Fruit fly (Drosophila melanogaster) whole organism, embryonic: ENCODE results near the gene CG17637.

Experiments
- Atf-2 ChIP-seq: fragments of 200-800 bp; sonication (Bioruptor generic); optimal IDR thresholded peaks from 2 replicates; lab custom pipeline; 2016; ENCODE audit warnings: missing biosample characterization, missing genetic modification characterization
- Bdp1 ChIP-seq: fragments of 200-800 bp; sonication (Bioruptor generic); optimal IDR thresholded peaks from 3 replicates; lab custom pipeline; 2016; ENCODE audit warnings: missing biosample characterization, missing genetic modification characterization
- CG10267 ChIP-seq: fragments of 200-800 bp; sonication (Bioruptor generic); optimal IDR thresholded peaks from 2 replicates; lab custom pipeline; 2018; ENCODE audit warnings: missing biosample characterization, mild to moderate bottlenecking, missing genetic modification characterization, moderate library complexity
- CG1233 ChIP-seq: fragments of 200-800 bp; sonication (Bioruptor generic); optimal IDR thresholded peaks from 4 replicates; lab custom pipeline; 2018; ENCODE audit warnings: missing biosample characterization, mild to moderate bottlenecking, missing genetic modification characterization
- CG13624 ChIP-seq: fragments of 200-800 bp; sonication (Bioruptor generic); optimal IDR thresholded peaks from 2 replicates; lab custom pipeline; 2016; ENCODE audit warnings: missing biosample characterization, missing genetic modification characterization
- CG15011 ChIP-seq: fragments of 200-800 bp; sonication (Bioruptor generic); optimal IDR thresholded peaks from 3 replicates; lab custom pipeline; 2018; ENCODE audit warnings: missing biosample characterization, mild to moderate bottlenecking, missing genetic modification characterization
- CG15601 ChIP-seq: fragments of 200-800 bp; sonication (Bioruptor generic); optimal IDR thresholded peaks from 3 replicates; lab custom pipeline; 2019; ENCODE audit warnings: missing biosample characterization, mild to moderate bottlenecking, missing genetic modification characterization, moderate library complexity
- CG17186 ChIP-seq: fragments of 200-800 bp; sonication (Bioruptor generic); optimal IDR thresholded peaks from 3 replicates; lab custom pipeline; 2017; ENCODE audit warnings: missing biosample characterization, missing genetic modification reagents, missing genetic modification characterization
- CG17612 ChIP-seq: fragments of 200-800 bp; sonication (Bioruptor generic); IDR thresholded peaks from 2 replicates; pipeline ENCODE4 v1.3.6; 2022; ENCODE audit warnings: missing biosample characterization, missing genetic modification characterization
- CG17829 ChIP-seq: fragments of 200-800 bp; optimal IDR thresholded peaks from 2 replicates; lab custom pipeline; 2019; ENCODE audit warnings: missing biosample characterization, mild to moderate bottlenecking, missing genetic modification characterization, moderate library complexity
- CG31441 ChIP-seq: fragments of 200-800 bp; sonication (Bioruptor generic); IDR thresholded peaks from 2 replicates; pipeline ENCODE4 v1.3.6; 2022; ENCODE audit warnings: missing biosample characterization, missing genetic modification characterization
- CG3407 ChIP-seq: fragments of 200-800 bp; sonication (Bioruptor generic); optimal IDR thresholded peaks from 2 replicates; lab custom pipeline; 2018; ENCODE audit warnings: missing biosample characterization, mild to moderate bottlenecking, missing genetic modification characterization
- CG3995 ChIP-seq: fragments of 200-800 bp; sonication (Bioruptor generic); optimal IDR thresholded peaks from 3 replicates; lab custom pipeline; 2016; ENCODE audit warnings: missing biosample characterization, missing genetic modification characterization
- CG42726 ChIP-seq: fragments of 200-800 bp; sonication (Bioruptor generic); IDR thresholded peaks from 2 replicates; pipeline ENCODE4 v1.3.6; 2022; ENCODE audit warnings: missing biosample characterization, missing genetic modification characterization; ENCODE audit not compliant: partially characterized antibody
- CG4707 ChIP-seq: fragments of 200-800 bp; sonication (Bioruptor generic); optimal IDR thresholded peaks from 2 replicates; lab custom pipeline; 2018; ENCODE audit warnings: missing biosample characterization, mild to moderate bottlenecking, missing genetic modification characterization, moderate library complexity
- CG5953 ChIP-seq: fragments of 200-800 bp; sonication (Bioruptor generic); IDR thresholded peaks from 2 replicates; pipeline ENCODE4 v1.3.6; 2022; ENCODE audit warnings: missing biosample characterization, missing genetic modification characterization
- CG6272 ChIP-seq: fragments of 200-800 bp; sonication (Bioruptor generic); IDR thresholded peaks from 2 replicates; pipeline ENCODE4 v1.3.6; 2022; ENCODE audit warnings: missing biosample characterization, missing genetic modification characterization
- CG7556 ChIP-seq: fragments of 200-800 bp; sonication (Bioruptor generic); optimal IDR thresholded peaks from 2 replicates; lab custom pipeline; 2017; ENCODE audit warnings: missing biosample characterization, mild to moderate bottlenecking, missing genetic modification characterization
- CG7963 ChIP-seq: fragments of 200-800 bp; sonication (Bioruptor generic); IDR thresholded peaks from 3 replicates; pipeline ENCODE4 v1.3.6; 2022; ENCODE audit warnings: missing biosample characterization, missing genetic modification characterization; ENCODE audit not compliant: partially characterized antibody
- CG9932 ChIP-seq: fragments of 200-800 bp; sonication (Bioruptor generic); IDR thresholded peaks from 2 replicates; pipeline ENCODE4 v1.3.6; 2022; ENCODE audit warnings: missing biosample characterization, missing genetic modification characterization
- CTCF ChIP-seq: fragments of 200-800 bp; sonication (Bioruptor generic); optimal IDR thresholded peaks from 2 replicates; lab custom pipeline; 2017; ENCODE audit warnings: missing biosample characterization, mild to moderate bottlenecking, missing genetic modification characterization, moderate library complexity
- Dbx ChIP-seq: fragments of 200-800 bp; sonication (Bioruptor generic); IDR thresholded peaks from 3 replicates; pipeline ENCODE4 v1.3.6; 2022; ENCODE audit warnings: missing biosample characterization, missing genetic modification characterization
- Hr3 ChIP-seq: fragments of 200-800 bp; sonication (Bioruptor generic); optimal IDR thresholded peaks from 3 replicates; lab custom pipeline; 2016; ENCODE audit warnings: missing biosample characterization, missing genetic modification characterization
- Lpt ChIP-seq: fragments of >200 bp; optimal IDR thresholded peaks from 2 replicates; lab custom pipeline; 2018; ENCODE audit warnings: missing biosample characterization, missing genetic modification characterization
- Mes4 ChIP-seq: fragments of 200-800 bp; sonication (Bioruptor generic); optimal IDR thresholded peaks from 2 replicates; lab custom pipeline; 2016; ENCODE audit warnings: missing biosample characterization, missing genetic modification characterization
- Neu2 ChIP-seq: fragments of 200-800 bp; sonication (Bioruptor generic); optimal IDR thresholded peaks from 3 replicates; lab custom pipeline; 2016; ENCODE audit warnings: missing biosample characterization, missing genetic modification characterization, borderline replicate concordance
- Nf-YA ChIP-seq: fragments of 200-800 bp; sonication (Bioruptor generic); IDR thresholded peaks from 2 replicates; pipeline ENCODE4 v1.3.6; 2022; ENCODE audit warnings: missing biosample characterization, missing genetic modification characterization
- NfI ChIP-seq: fragments of 200-800 bp; sonication (Bioruptor generic); optimal IDR thresholded peaks from 3 replicates; lab custom pipeline; 2018; ENCODE audit warnings: missing biosample characterization, mild to moderate bottlenecking, missing genetic modification characterization, moderate library complexity
- Rx ChIP-seq: fragments of 200-800 bp; sonication (Bioruptor generic); IDR thresholded peaks from 2 replicates; pipeline ENCODE4 v1.3.6; 2022; ENCODE audit warnings: missing biosample characterization, missing genetic modification characterization
- abd-A ChIP-seq: fragments of 200-800 bp; sonication (Bioruptor generic); optimal IDR thresholded peaks from 3 replicates; lab custom pipeline; 2019; ENCODE audit warnings: missing biosample characterization, mild to moderate bottlenecking, missing genetic modification characterization, moderate library complexity
- ato ChIP-seq: fragments of 200-800 bp; sonication (Bioruptor generic); IDR thresholded peaks from 2 replicates; pipeline ENCODE4 v1.3.6; 2022; ENCODE audit warnings: missing biosample characterization, missing genetic modification characterization; ENCODE audit not compliant: partially characterized antibody
- bowl ChIP-seq: fragments of 200-800 bp; sonication (Bioruptor generic); IDR thresholded peaks from 2 replicates; pipeline ENCODE4 v1.3.6; 2022; ENCODE audit warnings: missing biosample characterization, missing genetic modification characterization
- bsh ChIP-seq, 2 experiments: fragments of 200-800 bp; sonication (Bioruptor generic); optimal IDR thresholded peaks; 2 replicates each; lab custom pipeline; 2017 to 2018; ENCODE audit warnings: mild to moderate bottlenecking in 2 of 2, missing biosample characterization in 2 of 2, missing genetic modification characterization in 2 of 2, moderate library complexity in 1 of 2
- chm ChIP-seq: fragments of 200-800 bp; sonication (Bioruptor generic); IDR thresholded peaks from 2 replicates; pipeline ENCODE4 v1.3.6; 2022; ENCODE audit warnings: missing biosample characterization, missing genetic modification characterization
- eve ChIP-seq, 2 experiments: fragments of >200 bp; optimal IDR thresholded peaks; 2 replicates each; lab custom pipeline; 2017; ENCODE audit warnings: missing biosample characterization in 2 of 2, missing genetic modification characterization in 2 of 2
- exex ChIP-seq: fragments of 200-800 bp; sonication (Bioruptor generic); optimal IDR thresholded peaks from 4 replicates; lab custom pipeline; 2018; ENCODE audit warnings: missing biosample characterization, mild to moderate bottlenecking, missing genetic modification characterization, moderate library complexity
- fru ChIP-seq: fragments of >200 bp; optimal IDR thresholded peaks from 2 replicates; lab custom pipeline; 2017
- grau ChIP-seq: fragments of 200-800 bp; optimal IDR thresholded peaks from 3 replicates; lab custom pipeline; 2019; ENCODE audit warnings: missing biosample characterization, mild to moderate bottlenecking, missing genetic modification characterization, moderate library complexity
- ind ChIP-seq: fragments of 200-800 bp; sonication (Bioruptor generic); optimal IDR thresholded peaks from 3 replicates; lab custom pipeline; 2016; ENCODE audit warnings: missing biosample characterization, missing genetic modification characterization
- insv ChIP-seq, 2 experiments: fragments of 200-800 bp; sonication (Bioruptor generic); optimal IDR thresholded peaks; 3 replicates each; lab custom pipeline; 2016 to 2018; ENCODE audit warnings: missing biosample characterization in 2 of 2, missing genetic modification characterization in 2 of 2
- nerfin-1 ChIP-seq: fragments of 200-800 bp; sonication (Bioruptor generic); optimal IDR thresholded peaks from 3 replicates; lab custom pipeline; 2019; ENCODE audit warnings: missing biosample characterization, mild to moderate bottlenecking, missing genetic modification characterization, moderate library complexity
- nmo ChIP-seq: fragments of 200-800 bp; sonication (Bioruptor generic); optimal IDR thresholded peaks from 2 replicates; lab custom pipeline; 2018; ENCODE audit warnings: missing biosample characterization, mild to moderate bottlenecking, missing genetic modification characterization, moderate library complexity
- odd ChIP-seq: fragments of 200-800 bp; sonication (Bioruptor generic); optimal IDR thresholded peaks from 2 replicates; lab custom pipeline; 2017; ENCODE audit warnings: missing biosample characterization, mild to moderate bottlenecking, missing genetic modification characterization
- pan ChIP-seq, 4 experiments: fragments of >200 bp in 3 of 4; fragments of 200-800 bp in 1 of 4; sonication (Bioruptor generic) in 1 of 4; optimal IDR thresholded peaks in 3 of 4; IDR thresholded peaks in 1 of 4; 2 replicates each; pipeline versions ENCODE4 v1.3.6 to Lab custom; 2017 to 2022; ENCODE audit warnings: missing biosample characterization in 2 of 4, missing genetic modification characterization in 2 of 4, mixed read lengths in 1 of 4
- sens ChIP-seq: fragments of 200-800 bp; sonication (Bioruptor generic); peaks from one replicate; lab custom pipeline; 2016; ENCODE audit warnings: missing biosample characterization, missing genetic modification characterization
- slbo ChIP-seq: fragments of 200-800 bp; sonication (Bioruptor generic); IDR thresholded peaks from 2 replicates; pipeline ENCODE4 v1.3.6; 2022; ENCODE audit warnings: missing biosample characterization, missing genetic modification characterization
- slp2 ChIP-seq: fragments of 200-800 bp; sonication (Bioruptor generic); optimal IDR thresholded peaks from 2 replicates; lab custom pipeline; 2016; ENCODE audit warnings: missing biosample characterization, missing genetic modification characterization
- tap ChIP-seq: fragments of 200-800 bp; optimal IDR thresholded peaks from 3 replicates; lab custom pipeline; 2019; ENCODE audit warnings: missing biosample characterization, mild to moderate bottlenecking, missing genetic modification characterization, moderate library complexity
- usp ChIP-seq: fragments of >200 bp; optimal IDR thresholded peaks from 2 replicates; lab custom pipeline; 2017; ENCODE audit warnings: missing biosample characterization, missing genetic modification characterization
- wdn ChIP-seq: fragments of 200-800 bp; sonication (Bioruptor generic); IDR thresholded peaks from 2 replicates; pipeline ENCODE4 v1.3.6; 2022; ENCODE audit warnings: missing biosample characterization, missing genetic modification characterization
- zen2 ChIP-seq: fragments of 200-800 bp; sonication (Bioruptor generic); IDR thresholded peaks from 3 replicates; pipeline ENCODE4 v1.3.6; 2022; ENCODE audit warnings: missing biosample characterization, missing genetic modification characterization; ENCODE audit not compliant: partially characterized antibody

CG17637 gene

DNA sequence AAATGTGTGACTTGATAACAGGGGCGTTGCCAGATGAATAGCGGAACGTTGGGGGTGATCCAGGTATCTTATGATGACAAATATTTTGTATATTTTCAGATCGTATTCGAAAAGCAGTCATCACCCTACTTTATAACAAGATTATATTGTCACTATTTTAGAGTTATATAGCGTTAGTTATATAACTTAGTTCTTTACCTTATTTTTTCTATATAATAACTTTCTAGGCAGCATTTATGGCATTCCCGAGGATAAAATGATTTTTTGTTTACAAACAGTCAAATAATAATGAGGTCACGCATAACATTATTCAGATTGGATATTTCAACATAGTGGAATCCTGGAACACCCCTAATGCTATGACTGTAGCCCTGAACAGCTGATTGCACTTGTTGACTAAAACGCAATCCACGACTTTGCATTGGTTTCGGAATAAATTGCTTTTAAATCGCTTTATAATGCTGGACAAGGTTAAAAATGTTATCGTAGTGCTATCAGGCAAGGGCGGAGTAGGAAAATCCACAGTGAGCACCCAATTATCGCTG lies 22.3 kb downstream of the CG17637 start, which contains the start of gene Nubp2 (continued):
- no peak for TF ChIP-seq CG7963 (GFP tag; lab: Robert Waterston, UW)
- peak; percentile 84 for TF ChIP-seq Rx (GFP tag; lab: Robert Waterston, UW)
- TF ChIP-seq usp (GFP tag; lab: Kevin White, UChicago): no peak
- TF ChIP-seq insv (GFP tag; optimal IDR thresholded peaks at IDR 0.05; lab: Kevin White, UChicago): peak in 1 of 2 experiments; percentile 88
- peak; percentile 92 for TF ChIP-seq CG6272 (GFP tag; lab: Robert Waterston, UW)
- TF ChIP-seq pan (optimal IDR thresholded peaks at IDR 0.05; lab: Kevin White, UChicago): no peak
- peak in 1 of 2 experiments; percentile 90 for TF ChIP-seq pan (GFP tag; optimal IDR thresholded peaks at IDR 0.05 in 1 of 2, IDR thresholded peaks at IDR 0.05 in 1 of 2)
- peak; percentile 94 for TF ChIP-seq nerfin-1 (tag; lab: Kevin White, UChicago)
- peak; percentile 91 for TF ChIP-seq Atf-2 (GFP tag; lab: Kevin White, UChicago)
- no peak for TF ChIP-seq Lpt
- TF ChIP-seq CG17829 (tag; lab: Kevin White, UChicago): peak; percentile 97
- TF ChIP-seq Dbx (GFP tag; lab: Robert Waterston, UW): peak; percentile 95
- TF ChIP-seq wdn: peak; percentile 85
- peak; percentile 65; the same call in 1 of the 2 replicates for TF ChIP-seq CG5953 (GFP tag; lab: Robert Waterston, UW)
- peak; percentile 84 for TF ChIP-seq CG17186 (GFP tag; lab: Kevin White, UChicago)
- TF ChIP-seq CG3995: peak; percentile 96
- peak; percentile 90 for TF ChIP-seq odd (GFP tag; lab: Kevin White, UChicago)
- TF ChIP-seq CG15011: peak; percentile 92
- peak; percentile 98 for TF ChIP-seq nmo (GFP tag; lab: Kevin White, UChicago)
- TF ChIP-seq CTCF (GFP tag; lab: Kevin White, UChicago): peak; percentile 49
- TF ChIP-seq ind: peak; percentile 97
- no peak for TF ChIP-seq zen2 (GFP tag; lab: Robert Waterston, UW)
- TF ChIP-seq eve (GFP tag; optimal IDR thresholded peaks at IDR 0.05; lab: Kevin White, UChicago): peak; percentile 79 to 97
- TF ChIP-seq NfI (GFP tag; lab: Kevin White, UChicago): peak; percentile 96
- no peak for TF ChIP-seq ato (GFP tag; lab: Robert Waterston, UW)
- no peak for TF ChIP-seq CG42726
- peak; percentile 87 for TF ChIP-seq Mes4
- TF ChIP-seq Hr3 (GFP tag; lab: Kevin White, UChicago): peak; percentile 99
- TF ChIP-seq fru: no peak
- TF ChIP-seq chm: peak; percentile 84
- peak; percentile 93 for TF ChIP-seq CG15601 (tag; lab: Kevin White, UChicago)
- TF ChIP-seq CG3407 (GFP tag; lab: Kevin White, UChicago): peak; percentile 86
- peak; percentile 65 for TF ChIP-seq Neu2 (GFP tag; lab: Kevin White, UChicago)
- TF ChIP-seq CG31441 (GFP tag; lab: Robert Waterston, UW): peak; percentile 98
- TF ChIP-seq bowl (GFP tag; lab: Robert Waterston, UW): peak; percentile 61; the same call in 1 of the 2 replicates
- TF ChIP-seq CG7556 (GFP tag; lab: Kevin White, UChicago): peak; percentile 95
- peak; percentile 84 for TF ChIP-seq CG17612 (GFP tag; lab: Robert Waterston, UW)
- peak; percentile 93 for TF ChIP-seq slp2
- TF ChIP-seq CG1233 (GFP tag; lab: Kevin White, UChicago): peak; percentile 94
- TF ChIP-seq CG13624 (GFP tag; lab: Kevin White, UChicago): peak; percentile 92
- peak; percentile 66 to 92 for TF ChIP-seq bsh (GFP tag; optimal IDR thresholded peaks at IDR 0.05; lab: Kevin White, UChicago)
- peak; percentile 65 for TF ChIP-seq CG4707 (GFP tag; lab: Kevin White, UChicago)
- peak; percentile 89 for TF ChIP-seq tap
- peak; percentile 96 for TF ChIP-seq slbo (GFP tag; lab: Robert Waterston, UW)
- TF ChIP-seq Bdp1: peak; percentile 88
- TF ChIP-seq CG9932 (GFP tag; lab: Robert Waterston, UW): peak; percentile 97
- TF ChIP-seq exex: peak; percentile 89
- TF ChIP-seq sens (GFP tag; lab: Kevin White, UChicago): peak; percentile 99
- peak; percentile 96 for TF ChIP-seq grau
- TF ChIP-seq CG10267 (tag; lab: Kevin White, UChicago): peak; percentile 92
- no peak for TF ChIP-seq abd-A (tag; lab: Kevin White, UChicago)
- TF ChIP-seq Nf-YA: peak; percentile 78
